Fruit fly (Drosophila melanogaster) whole organism, embryonic: ENCODE data around the gene CG13046.
A peak's percentile ranks its signal among the peaks of the same experiment; 100 is the strongest.

ENCODE experiments used
- Bteb2 ChIP-seq: fragments of 200-800 bp; sonication (Bioruptor generic); optimal IDR thresholded peaks from 2 replicates; lab custom pipeline; 2016; ENCODE audit warnings: missing biosample characterization, missing genetic modification characterization
- C15 ChIP-seq: fragments of 200-800 bp; sonication (Bioruptor generic); IDR thresholded peaks from 3 replicates; pipeline ENCODE4 v1.3.6; 2022; ENCODE audit warnings: missing biosample characterization, missing genetic modification characterization
- CG10209 ChIP-seq: fragments of 200-800 bp; sonication (Bioruptor generic); optimal IDR thresholded peaks from 3 replicates; lab custom pipeline; 2017; ENCODE audit warnings: missing biosample characterization, mild to moderate bottlenecking, missing genetic modification characterization, missing genetic modification reagents
- CG10267 ChIP-seq: fragments of 200-800 bp; sonication (Bioruptor generic); optimal IDR thresholded peaks from 2 replicates; lab custom pipeline; 2018; ENCODE audit warnings: missing biosample characterization, mild to moderate bottlenecking, missing genetic modification characterization, moderate library complexity
- CG11398 ChIP-seq: fragments of 200-800 bp; sonication (Bioruptor generic); optimal IDR thresholded peaks from 2 replicates; lab custom pipeline; 2016; ENCODE audit warnings: missing biosample characterization, missing genetic modification characterization
- CG11456 ChIP-seq: fragments of 200-800 bp; sonication (Bioruptor generic); IDR thresholded peaks from 3 replicates; pipeline ENCODE4 v1.3.6; 2022; ENCODE audit warnings: missing biosample characterization, missing genetic modification characterization
- CG12769 ChIP-seq: fragments of 200-800 bp; sonication (Bioruptor generic); optimal IDR thresholded peaks from 2 replicates; lab custom pipeline; 2019; ENCODE audit warnings: missing biosample characterization, mild to moderate bottlenecking, missing genetic modification characterization, moderate library complexity
- CG14050 ChIP-seq: fragments of 200-800 bp; sonication (Bioruptor generic); IDR thresholded peaks from 3 replicates; pipeline ENCODE4 v1.3.6; 2022; ENCODE audit warnings: missing biosample characterization, missing genetic modification characterization
- CG14667 ChIP-seq: fragments of 200-800 bp; sonication (Bioruptor generic); IDR thresholded peaks from 2 replicates; pipeline ENCODE4 v1.3.6; 2022; ENCODE audit warnings: missing biosample characterization, missing genetic modification characterization
- CG16863 ChIP-seq: fragments of 200-800 bp; sonication (Bioruptor generic); optimal IDR thresholded peaks from 3 replicates; lab custom pipeline; 2016; ENCODE audit warnings: missing biosample characterization, missing genetic modification characterization
- CG17361 ChIP-seq: fragments of 200-800 bp; sonication (Bioruptor generic); IDR thresholded peaks from 3 replicates; pipeline ENCODE4 v1.3.6; 2022; ENCODE audit warnings: missing biosample characterization, missing genetic modification characterization
- CG31224 ChIP-seq: fragments of 200-800 bp; sonication (Bioruptor generic); IDR thresholded peaks from 2 replicates; pipeline ENCODE4 v1.3.6; 2022; ENCODE audit warnings: missing biosample characterization, missing genetic modification characterization
- CG3838 ChIP-seq: fragments of 200-800 bp; sonication (Bioruptor generic); optimal IDR thresholded peaks from 3 replicates; lab custom pipeline; 2016; ENCODE audit warnings: missing biosample characterization, missing genetic modification characterization
- CG3847 ChIP-seq: fragments of 200-800 bp; sonication (Bioruptor generic); IDR thresholded peaks from 2 replicates; pipeline ENCODE4 v1.3.6; 2022; ENCODE audit warnings: missing biosample characterization, missing genetic modification characterization
- CG7556 ChIP-seq: fragments of 200-800 bp; sonication (Bioruptor generic); optimal IDR thresholded peaks from 2 replicates; lab custom pipeline; 2017; ENCODE audit warnings: missing biosample characterization, mild to moderate bottlenecking, missing genetic modification characterization
- CG8089 ChIP-seq: fragments of 200-800 bp; sonication (Bioruptor generic); optimal IDR thresholded peaks from 3 replicates; lab custom pipeline; 2016; ENCODE audit warnings: missing biosample characterization, missing genetic modification characterization
- CG8388 ChIP-seq: fragments of 200-800 bp; sonication (Bioruptor generic); optimal IDR thresholded peaks from 2 replicates; lab custom pipeline; 2019; ENCODE audit warnings: missing biosample characterization, mild to moderate bottlenecking, missing genetic modification characterization, moderate library complexity
- CG8924 ChIP-seq: fragments of 200-800 bp; optimal IDR thresholded peaks from 3 replicates; lab custom pipeline; 2019; ENCODE audit warnings: missing biosample characterization, mild to moderate bottlenecking, missing genetic modification characterization, moderate library complexity
- CG9932 ChIP-seq: fragments of 200-800 bp; sonication (Bioruptor generic); IDR thresholded peaks from 2 replicates; pipeline ENCODE4 v1.3.6; 2022; ENCODE audit warnings: missing biosample characterization, missing genetic modification characterization
- Chrac-16 ChIP-seq: fragments of 200-800 bp; sonication (Bioruptor generic); optimal IDR thresholded peaks from 3 replicates; lab custom pipeline; 2016; ENCODE audit warnings: missing biosample characterization, missing genetic modification characterization
- E2f2 ChIP-seq: fragments of 200-800 bp; sonication (Bioruptor generic); IDR thresholded peaks from 2 replicates; pipeline ENCODE4 v1.3.6; 2022; ENCODE audit warnings: missing biosample characterization, missing genetic modification characterization
- Ets65A ChIP-seq: fragments of 200-800 bp; sonication (Bioruptor generic); peaks from one replicate; lab custom pipeline; 2016; ENCODE audit warnings: missing biosample characterization, missing genetic modification characterization
- HHEX ChIP-seq: fragments of 200-800 bp; sonication (Bioruptor generic); optimal IDR thresholded peaks from 3 replicates; lab custom pipeline; 2017; ENCODE audit warnings: missing biosample characterization, mild to moderate bottlenecking, missing genetic modification characterization, missing genetic modification reagents
- HLH3B ChIP-seq: fragments of 200-800 bp; sonication (Bioruptor generic); IDR thresholded peaks from 2 replicates; pipeline ENCODE4 v1.3.6; 2022; ENCODE audit warnings: missing biosample characterization, missing genetic modification characterization
- HLH54F ChIP-seq: fragments of 200-800 bp; sonication (Bioruptor generic); optimal IDR thresholded peaks from 3 replicates; lab custom pipeline; 2016; ENCODE audit warnings: missing biosample characterization, missing genetic modification characterization
- Meics ChIP-seq: fragments of 200-800 bp; sonication (Bioruptor generic); optimal IDR thresholded peaks from 2 replicates; lab custom pipeline; 2017; ENCODE audit warnings: missing biosample characterization, mild to moderate bottlenecking, missing genetic modification characterization
- NK7.1 ChIP-seq: fragments of 200-800 bp; sonication (Bioruptor generic); optimal IDR thresholded peaks from 3 replicates; lab custom pipeline; 2016; ENCODE audit warnings: missing biosample characterization, missing genetic modification characterization
- Neu2 ChIP-seq: fragments of 200-800 bp; sonication (Bioruptor generic); optimal IDR thresholded peaks from 3 replicates; lab custom pipeline; 2016; ENCODE audit warnings: missing biosample characterization, missing genetic modification characterization, borderline replicate concordance
- Oli ChIP-seq: fragments of 200-800 bp; sonication (Bioruptor generic); optimal IDR thresholded peaks from 2 replicates; lab custom pipeline; 2018; ENCODE audit warnings: missing biosample characterization, mild to moderate bottlenecking, missing genetic modification characterization, moderate library complexity
- Optix ChIP-seq: fragments of 200-800 bp; sonication (Bioruptor generic); IDR thresholded peaks from 3 replicates; pipeline ENCODE4 v1.3.6; 2022; ENCODE audit warnings: missing biosample characterization, missing genetic modification characterization
- Vsx1 ChIP-seq: fragments of 200-800 bp; sonication (Bioruptor generic); optimal IDR thresholded peaks from 2 replicates; lab custom pipeline; 2017; ENCODE audit warnings: missing biosample characterization, mild to moderate bottlenecking, missing genetic modification characterization, missing genetic modification reagents
- Xbp1 ChIP-seq: fragments of 200-800 bp; sonication (Bioruptor generic); optimal IDR thresholded peaks from 3 replicates; lab custom pipeline; 2016; ENCODE audit warnings: missing biosample characterization, mild to moderate bottlenecking, missing genetic modification characterization
- ato ChIP-seq: fragments of 200-800 bp; sonication (Bioruptor generic); IDR thresholded peaks from 2 replicates; pipeline ENCODE4 v1.3.6; 2022; ENCODE audit warnings: missing biosample characterization, missing genetic modification characterization; ENCODE audit not compliant: partially characterized antibody
- cwo ChIP-seq: fragments of 200-800 bp; sonication (Bioruptor generic); optimal IDR thresholded peaks from 3 replicates; lab custom pipeline; 2017; ENCODE audit warnings: missing biosample characterization, missing genetic modification characterization, mild to moderate bottlenecking, moderate library complexity, missing genetic modification reagents
- dmrt99B ChIP-seq: fragments of 200-800 bp; sonication (Bioruptor generic); optimal IDR thresholded peaks from 2 replicates; lab custom pipeline; 2018; ENCODE audit warnings: missing biosample characterization, mild to moderate bottlenecking, missing genetic modification characterization, moderate library complexity
- esg ChIP-seq: fragments of 200-800 bp; sonication (Bioruptor generic); conservative IDR thresholded peaks from 2 replicates; pipeline ENCODE4 v1.3.6; 2022; ENCODE audit warnings: missing biosample characterization, missing genetic modification characterization
- fru ChIP-seq: fragments of >200 bp; optimal IDR thresholded peaks from 2 replicates; lab custom pipeline; 2017
- gsb ChIP-seq: fragments of 200-800 bp; sonication (Bioruptor generic); IDR thresholded peaks from 2 replicates; pipeline ENCODE4 v1.3.6; 2022; ENCODE audit warnings: missing biosample characterization, missing genetic modification characterization
- her ChIP-seq: fragments of 200-800 bp; sonication (Bioruptor generic); optimal IDR thresholded peaks from 2 replicates; lab custom pipeline; 2016; ENCODE audit warnings: missing biosample characterization, missing genetic modification characterization
- jing ChIP-seq: fragments of 200-800 bp; sonication (Bioruptor generic); optimal IDR thresholded peaks from 2 replicates; lab custom pipeline; 2018; ENCODE audit warnings: missing biosample characterization, mild to moderate bottlenecking, missing genetic modification characterization
- ken ChIP-seq: fragments of 200-800 bp; sonication (Bioruptor generic); IDR thresholded peaks from 3 replicates; pipeline ENCODE4 v1.3.6; 2022; ENCODE audit warnings: missing biosample characterization, missing genetic modification characterization
- lmd ChIP-seq: fragments of 200-800 bp; sonication (Bioruptor generic); IDR thresholded peaks from 2 replicates; pipeline ENCODE4 v1.3.6; 2022; ENCODE audit warnings: missing biosample characterization, missing genetic modification characterization
- otp ChIP-seq: fragments of 200-800 bp; sonication (Bioruptor generic); IDR thresholded peaks from 3 replicates; pipeline ENCODE4, ENCODE4 v1.3.6; 2022; ENCODE audit warnings: missing biosample characterization, missing genetic modification characterization
- ro ChIP-seq: fragments of 200-800 bp; sonication (Bioruptor generic); IDR thresholded peaks from 2 replicates; pipeline ENCODE4 v1.3.6; 2022; ENCODE audit warnings: missing biosample characterization, missing genetic modification characterization
- scrt ChIP-seq: fragments of 200-800 bp; sonication (Bioruptor generic); optimal IDR thresholded peaks from 2 replicates; lab custom pipeline; 2018; ENCODE audit warnings: missing biosample characterization, mild to moderate bottlenecking, missing genetic modification characterization, moderate library complexity
- slp2 ChIP-seq: fragments of 200-800 bp; sonication (Bioruptor generic); optimal IDR thresholded peaks from 2 replicates; lab custom pipeline; 2016; ENCODE audit warnings: missing biosample characterization, missing genetic modification characterization
- sna ChIP-seq: fragments of 200-800 bp; sonication (Bioruptor generic); IDR thresholded peaks from 2 replicates; pipeline ENCODE4 v1.3.6; 2022; ENCODE audit warnings: missing biosample characterization, missing genetic modification characterization; ENCODE audit not compliant: partially characterized antibody
- tin ChIP-seq: fragments of 200-800 bp; sonication (Bioruptor generic); optimal IDR thresholded peaks from 3 replicates; lab custom pipeline; 2016; ENCODE audit warnings: missing biosample characterization, missing genetic modification characterization
- unpg ChIP-seq: fragments of 200-800 bp; sonication (Bioruptor generic); optimal IDR thresholded peaks from 3 replicates; lab custom pipeline; 2018; ENCODE audit warnings: missing biosample characterization, mild to moderate bottlenecking, missing genetic modification characterization, moderate library complexity
- zen ChIP-seq: fragments of 200-800 bp; sonication (Bioruptor generic); optimal IDR thresholded peaks from 3 replicates; lab custom pipeline; 2018; ENCODE audit warnings: missing biosample characterization, mild to moderate bottlenecking, missing genetic modification characterization, moderate library complexity

CG13046 gene

DNA sequence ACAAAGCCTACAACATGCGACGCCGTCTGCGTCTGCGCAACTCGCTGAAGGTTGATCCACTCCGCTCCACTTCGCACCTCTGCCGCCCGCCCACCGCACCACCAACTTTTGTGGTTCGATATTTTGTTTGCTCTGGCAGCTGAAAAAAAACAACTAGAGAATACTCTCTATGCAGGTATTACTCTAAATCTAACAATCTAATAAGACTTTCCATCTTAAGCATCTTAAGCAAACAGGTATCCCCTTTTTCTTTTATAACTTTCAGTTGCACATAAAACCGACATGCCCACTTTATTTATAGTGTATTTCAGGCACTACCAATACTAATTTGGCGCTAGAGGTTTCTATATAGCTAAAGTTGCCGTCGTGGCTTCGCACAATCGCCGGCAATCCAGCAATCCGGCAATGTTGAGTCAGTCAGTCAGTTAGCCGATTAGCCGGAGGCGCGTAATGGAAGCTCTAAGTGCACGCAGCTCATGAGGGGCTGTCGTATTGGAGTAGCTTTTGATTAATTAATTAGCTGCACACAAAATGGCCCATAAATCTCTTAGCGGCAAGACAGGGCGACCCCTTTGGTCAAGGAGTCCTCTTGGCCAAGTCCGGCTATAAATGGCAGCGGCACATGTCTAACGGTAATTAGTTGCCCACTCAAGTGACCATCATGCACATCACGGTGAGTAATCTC lies 40.1 kb upstream of the CG13046 start, which contains the start of gene CG13058 (continued):
- TF ChIP-seq dmrt99B (peak; percentile 77), Chrac-16 (peak; percentile 40), ro (no peak), Oli (tag; lab: Kevin White, UChicago) (peak; percentile 74), C15 (GFP tag; lab: Robert Waterston, UW) (no peak), CG14667 (GFP tag; lab: Robert Waterston, UW) (0 out of 2 replicates have a peak, but pooled peaks have one; percentile 22), CG10267 (tag; lab: Kevin White, UChicago) (no peak), lmd (GFP tag; lab: Robert Waterston, UW) (peak; percentile 67), her (GFP tag; lab: Kevin White, UChicago) (peak; percentile 2), jing (GFP tag; lab: Kevin White, UChicago) (peak; percentile 42), CG8388 (GFP tag; lab: Kevin White, UChicago) (no peak), E2f2 (GFP tag; lab: Robert Waterston, UW) (peak; percentile 56), scrt (GFP tag; lab: Kevin White, UChicago) (peak; percentile 37), CG31224 (no peak), CG8924 (tag; lab: Kevin White, UChicago) (peak; percentile 70), Bteb2 (GFP tag; lab: Kevin White, UChicago) (peak; percentile 42), CG7556 (GFP tag; lab: Kevin White, UChicago) (peak; percentile 69), ken (GFP tag; lab: Robert Waterston, UW) (0 out of 3 replicates have a peak, but pooled peaks have one; percentile 36), CG3847 (GFP tag; lab: Robert Waterston, UW) (peak; percentile 77), Xbp1 (GFP tag; lab: Kevin White, UChicago) (peak; percentile 60), NK7.1 (GFP tag; lab: Kevin White, UChicago) (no peak), otp (GFP tag; lab: Robert Waterston, UW) (peak; percentile 71), HHEX (peak; percentile 59), Optix (GFP tag; lab: Robert Waterston, UW) (peak; percentile 55; the same call in 1 of the 3 replicates), cwo (GFP tag; lab: Kevin White, UChicago) (peak; percentile 38), CG11456 (no peak), zen (no peak), Neu2 (GFP tag; lab: Kevin White, UChicago) (no peak), CG12769 (tag; lab: Kevin White, UChicago) (peak; percentile 84), Vsx1 (peak; percentile 16), CG11398 (GFP tag; lab: Kevin White, UChicago) (peak; percentile 30), fru (no peak), CG17361 (GFP tag; lab: Robert Waterston, UW) (peak; percentile 60; the same call in 2 of the 3 replicates), unpg (GFP tag; lab: Kevin White, UChicago) (peak; percentile 67), CG14050 (peak; percentile 76), CG10209 (peak; percentile 55), tin (GFP tag; lab: Kevin White, UChicago) (peak; percentile 25), Meics (GFP tag; lab: Kevin White, UChicago) (peak; percentile 61), slp2 (GFP tag; lab: Kevin White, UChicago) (peak; percentile 37), HLH3B (GFP tag; lab: Robert Waterston, UW) (peak; percentile 78), CG8089 (GFP tag; lab: Kevin White, UChicago) (peak; percentile 41), CG16863 (peak; percentile 70), CG3838 (peak; percentile 18), gsb (GFP tag; lab: Robert Waterston, UW) (peak; percentile 52; the same call in 1 of the 2 replicates), ato (GFP tag; lab: Robert Waterston, UW) (no peak), CG9932 (peak; percentile 77), Ets65A (GFP tag; lab: Kevin White, UChicago) (peak; percentile 45), esg (GFP tag; lab: Robert Waterston, UW) (peak; percentile 81), HLH54F (GFP tag; lab: Kevin White, UChicago) (peak; percentile 64), sna (GFP tag; lab: Robert Waterston, UW) (no peak)
